Fruit fly (Drosophila melanogaster) S2 (cell line): ENCODE data around the gene CG14270.

ENCODE experiments used
- CG8478 ChIP-seq: fragments of >200 bp; optimal IDR thresholded peaks from 2 replicates; lab custom pipeline; 2018
- CTCF ChIP-seq, 2 experiments: fragments of >200 bp; optimal IDR thresholded peaks; 2 replicates each; lab custom pipeline; 2018

DNA sequence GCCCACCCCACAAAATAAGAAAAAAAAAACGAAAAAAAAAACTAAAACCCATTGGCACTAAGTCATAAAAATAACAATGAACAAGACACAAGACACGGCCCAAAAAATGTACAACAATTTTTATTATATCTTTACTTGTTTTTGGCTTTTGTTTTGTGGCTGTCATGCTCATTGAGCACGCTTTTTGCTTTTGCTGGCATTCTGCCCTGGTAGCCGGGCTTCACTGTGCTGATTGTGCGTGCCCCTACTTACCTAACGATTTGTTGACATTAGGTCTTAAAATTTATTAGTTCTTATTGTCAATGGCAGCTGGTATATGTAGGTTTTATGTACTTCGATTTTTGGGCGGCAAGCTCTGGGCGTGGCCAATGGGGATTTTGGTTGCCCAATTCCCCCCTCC, 26.7 kb downstream of the CG14270 start:
- no peak for TF ChIP-seq CTCF (optimal IDR thresholded peaks at IDR 0.05; lab: Kevin White, UChicago)
- TF ChIP-seq CG8478 (lab: Kevin White, UChicago) = no peak
